Worm (Caenorhabditis elegans) whole organism, L3 larva: ENCODE results near the gene R10F2.4.
A peak's percentile ranks its signal among the peaks of the same experiment; 100 is the strongest.

Source experiments
- ZK546.5 ChIP-seq: sonication (generic microtip); optimal IDR thresholded peaks from 2 replicates; lab custom pipeline; 2017; ENCODE audit warnings: missing biosample characterization, missing genetic modification characterization
- aly-2 ChIP-seq: fragments of 150-350 bp; optimal IDR thresholded peaks from 2 replicates; lab custom pipeline; 2014; ENCODE audit warnings: missing biosample characterization, missing genetic modification characterization
- ama-1 ChIP-seq: fragments of 150-350 bp; optimal IDR thresholded peaks from 2 replicates; lab custom pipeline; 2018
- ceh-16 ChIP-seq: sonication (generic microtip); optimal IDR thresholded peaks from 2 replicates; lab custom pipeline; 2017; ENCODE audit warnings: missing biosample characterization, missing genetic modification characterization
- ceh-28 ChIP-seq: fragments of 150-350 bp; optimal IDR thresholded peaks from 2 replicates; lab custom pipeline; 2014; ENCODE audit warnings: missing biosample characterization, missing genetic modification reagents, missing genetic modification characterization
- ceh-9 ChIP-seq: sonication (generic microtip); optimal IDR thresholded peaks from 2 replicates; lab custom pipeline; 2018; ENCODE audit warnings: missing biosample characterization, missing genetic modification characterization
- daf-12 ChIP-seq: fragments of 150-350 bp; optimal IDR thresholded peaks from 2 replicates; lab custom pipeline; 2014; ENCODE audit warnings: missing biosample characterization, missing genetic modification reagents, missing genetic modification characterization
- egl-27 ChIP-seq: sonication (generic microtip); optimal IDR thresholded peaks from 4 replicates; lab custom pipeline; 2017; ENCODE audit warnings: missing biosample characterization, missing genetic modification reagents, missing genetic modification characterization
- elt-1 ChIP-seq: fragments of 150-350 bp; optimal IDR thresholded peaks from 2 replicates; lab custom pipeline; 2014; ENCODE audit warnings: missing biosample characterization, missing genetic modification characterization
- elt-3 ChIP-seq, 3 experiments: fragments of 150-350 bp in 1 of 3; sonication (generic microtip) in 2 of 3; optimal IDR thresholded peaks; 2 replicates in 2 of 3; 4 replicates in 1 of 3; lab custom pipeline; 2014 to 2017; ENCODE audit warnings: missing biosample characterization in 3 of 3, missing genetic modification characterization in 3 of 3
- fkh-10 ChIP-seq: sonication (generic microtip); optimal IDR thresholded peaks from 2 replicates; lab custom pipeline; 2017; ENCODE audit warnings: missing biosample characterization, missing genetic modification reagents, missing genetic modification characterization
- fkh-2 ChIP-seq: fragments of 150-350 bp; optimal IDR thresholded peaks from 2 replicates; lab custom pipeline; 2014; ENCODE audit warnings: missing biosample characterization, missing genetic modification reagents, missing genetic modification characterization
- fos-1 ChIP-seq: fragments of 150-350 bp; optimal IDR thresholded peaks from 2 replicates; lab custom pipeline; 2014; ENCODE audit warnings: missing biosample characterization, missing genetic modification characterization
- hmg-11 ChIP-seq: sonication (generic microtip); optimal IDR thresholded peaks from 2 replicates; lab custom pipeline; 2016; ENCODE audit warnings: missing genetic modification characterization, missing compliant biosample characterization
- jun-1 ChIP-seq: fragments of 150-350 bp; optimal IDR thresholded peaks from 2 replicates; lab custom pipeline; 2014; ENCODE audit warnings: missing biosample characterization, missing genetic modification reagents, missing genetic modification characterization
- lin-15B ChIP-seq: fragments of 150-350 bp; optimal IDR thresholded peaks from 2 replicates; lab custom pipeline; 2014; ENCODE audit warnings: missing biosample characterization, missing genetic modification characterization
- lin-39 ChIP-seq: fragments of 150-350 bp; optimal IDR thresholded peaks from 2 replicates; lab custom pipeline; 2018; ENCODE audit warnings: missing biosample characterization, missing genetic modification reagents, missing genetic modification characterization
- lsy-12 ChIP-seq: sonication (generic microtip); optimal IDR thresholded peaks from 2 replicates; lab custom pipeline; 2016; ENCODE audit warnings: mild to moderate bottlenecking, missing genetic modification characterization, missing compliant biosample characterization
- mdl-1 ChIP-seq: fragments of 150-350 bp; optimal IDR thresholded peaks from 2 replicates; lab custom pipeline; 2014; ENCODE audit warnings: missing biosample characterization, missing genetic modification characterization
- nfya-1 ChIP-seq: sonication (generic microtip); optimal IDR thresholded peaks from 2 replicates; lab custom pipeline; 2017; ENCODE audit warnings: missing genetic modification characterization, mild to moderate bottlenecking, missing compliant biosample characterization, antibody characterized with exemption, moderate library complexity; ENCODE audit not compliant: insufficient read depth
- nhr-11 ChIP-seq: fragments of 150-350 bp; optimal IDR thresholded peaks from 2 replicates; lab custom pipeline; 2014; ENCODE audit warnings: missing biosample characterization, missing genetic modification characterization
- nhr-12 ChIP-seq: fragments of 150-350 bp; optimal IDR thresholded peaks from 2 replicates; lab custom pipeline; 2014; ENCODE audit warnings: missing biosample characterization, missing genetic modification characterization
- nhr-237 ChIP-seq: fragments of 150-350 bp; optimal IDR thresholded peaks from 2 replicates; lab custom pipeline; 2014; ENCODE audit warnings: missing biosample characterization, missing genetic modification characterization
- nhr-25 ChIP-seq: sonication (generic microtip); optimal IDR thresholded peaks from 2 replicates; lab custom pipeline; 2017; ENCODE audit warnings: missing biosample characterization, missing genetic modification characterization
- nhr-28 ChIP-seq: fragments of 150-350 bp; optimal IDR thresholded peaks from 2 replicates; lab custom pipeline; 2014; ENCODE audit warnings: missing biosample characterization, missing genetic modification characterization
- nhr-76 ChIP-seq: fragments of 150-350 bp; sonication (generic microtip); optimal IDR thresholded peaks from 5 replicates; lab custom pipeline; 2014; ENCODE audit warnings: missing biosample characterization, missing genetic modification characterization
- nhr-77 ChIP-seq: fragments of 150-350 bp; optimal IDR thresholded peaks from 2 replicates; lab custom pipeline; 2014; ENCODE audit warnings: missing biosample characterization, missing genetic modification characterization
- pqm-1 ChIP-seq: fragments of 150-350 bp; optimal IDR thresholded peaks from 2 replicates; lab custom pipeline; 2017; ENCODE audit warnings: missing biosample characterization, missing genetic modification characterization, inconsistent platforms
- sea-2 ChIP-seq: fragments of 150-350 bp; sonication (generic microtip); optimal IDR thresholded peaks from 4 replicates; lab custom pipeline; 2014; ENCODE audit warnings: missing biosample characterization, missing genetic modification reagents, missing genetic modification characterization
- skn-1 ChIP-seq: fragments of 150-350 bp; optimal IDR thresholded peaks from 2 replicates; lab custom pipeline; 2014; ENCODE audit warnings: missing biosample characterization, missing genetic modification characterization
- snpc-4 ChIP-seq: fragments of 150-350 bp; optimal IDR thresholded peaks from 2 replicates; lab custom pipeline; 2014; ENCODE audit warnings: missing biosample characterization, missing genetic modification characterization
- unc-39 ChIP-seq: sonication (generic microtip); optimal IDR thresholded peaks from 4 replicates; lab custom pipeline; 2017; ENCODE audit warnings: missing biosample characterization, missing genetic modification characterization
- unc-62 ChIP-seq: fragments of 150-350 bp; sonication (generic microtip); optimal IDR thresholded peaks from 4 replicates; lab custom pipeline; 2014; ENCODE audit warnings: missing biosample characterization, missing genetic modification reagents, missing genetic modification characterization
- ztf-11 ChIP-seq: fragments of 150-350 bp; optimal IDR thresholded peaks from 2 replicates; lab custom pipeline; 2014; ENCODE audit warnings: missing biosample characterization, missing genetic modification characterization
- ztf-4 ChIP-seq: fragments of 150-350 bp; optimal IDR thresholded peaks from 2 replicates; lab custom pipeline; 2014; ENCODE audit warnings: missing biosample characterization, missing genetic modification characterization

R10F2.4 gene

DNA sequence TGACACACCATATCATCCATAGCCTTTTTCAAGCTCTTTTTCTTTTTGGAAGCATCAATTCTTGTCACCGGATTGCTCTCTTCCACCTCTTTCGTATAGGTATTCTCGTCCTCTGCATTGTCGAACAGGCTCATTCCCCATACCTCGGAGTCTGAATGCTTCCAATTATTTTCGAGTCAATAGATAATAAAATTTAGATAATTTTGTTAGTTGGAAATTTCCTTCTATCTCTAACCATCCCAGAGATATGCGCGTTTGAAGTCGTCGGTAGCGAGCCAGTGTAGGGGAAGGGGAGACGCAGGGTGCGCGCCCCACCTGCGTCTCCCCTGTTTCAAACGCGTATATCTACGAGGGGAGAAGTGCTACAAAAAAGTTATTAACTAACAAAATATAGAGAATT is 2.0 kb downstream of the R10F2.4 start:
- TF ChIP-seq ZK546.5 (no peak), fkh-2 (tag; lab: Kevin White, UChicago) (no peak)

DNA sequence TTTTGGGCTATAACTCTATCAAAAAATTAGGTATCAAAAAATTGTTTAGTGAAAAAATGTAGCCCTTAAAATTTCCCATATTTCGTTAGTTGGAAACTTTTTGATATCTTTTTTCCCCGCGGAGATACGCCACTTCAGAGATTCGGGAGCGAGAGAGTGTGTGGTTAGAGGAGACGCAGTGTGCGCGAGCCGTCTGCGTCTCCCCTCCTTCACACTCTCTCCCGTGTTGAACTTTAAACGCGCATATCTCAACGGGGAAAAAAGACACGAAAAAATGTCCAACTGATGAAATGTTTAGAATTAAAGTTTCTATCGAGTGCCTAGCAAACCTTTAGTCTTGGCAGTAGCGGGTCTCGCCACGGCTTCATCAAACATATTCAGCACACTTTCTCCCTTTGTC is 2.6 kb downstream of the R10F2.4 start:
- TF ChIP-seq fkh-10 = no peak
- no peak for TF ChIP-seq jun-1
- TF ChIP-seq lsy-12 = no peak
- no peak for TF ChIP-seq unc-39 (tag; lab: Kevin White, UChicago)
- TF ChIP-seq nhr-76 = no peak
- no peak for TF ChIP-seq ama-1 (lab: Kevin White, UChicago)
- no peak for TF ChIP-seq lin-15B (tag; lab: Kevin White, UChicago)

DNA sequence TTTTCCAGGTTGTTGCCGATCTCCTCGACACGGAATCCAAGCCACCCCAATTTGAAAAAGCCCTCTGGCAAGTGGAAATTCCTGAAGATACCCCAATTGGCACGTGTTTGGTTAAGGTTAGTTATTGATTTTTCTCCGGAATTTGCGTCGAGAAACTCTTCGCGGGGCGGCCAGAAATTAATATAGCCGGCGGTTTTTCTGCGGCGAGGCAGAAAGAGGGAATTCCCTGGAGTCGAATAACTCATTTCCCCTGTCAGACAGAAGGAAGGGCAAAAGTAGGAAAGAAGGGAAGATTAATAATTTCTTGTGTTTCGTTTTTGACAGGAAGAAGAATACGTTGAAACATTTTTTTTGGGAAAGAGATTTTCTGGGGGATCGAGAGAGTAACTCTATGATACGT is 4.3 kb downstream of the R10F2.4 start:
- no peak for TF ChIP-seq fos-1
- TF ChIP-seq ceh-28 (tag; lab: Kevin White, UChicago) = no peak
- TF ChIP-seq nhr-28 (tag; lab: Kevin White, UChicago) = no peak
- no peak for TF ChIP-seq daf-12
- TF ChIP-seq egl-27 = no peak
- TF ChIP-seq, all 47 proteins: peak for 0

DNA sequence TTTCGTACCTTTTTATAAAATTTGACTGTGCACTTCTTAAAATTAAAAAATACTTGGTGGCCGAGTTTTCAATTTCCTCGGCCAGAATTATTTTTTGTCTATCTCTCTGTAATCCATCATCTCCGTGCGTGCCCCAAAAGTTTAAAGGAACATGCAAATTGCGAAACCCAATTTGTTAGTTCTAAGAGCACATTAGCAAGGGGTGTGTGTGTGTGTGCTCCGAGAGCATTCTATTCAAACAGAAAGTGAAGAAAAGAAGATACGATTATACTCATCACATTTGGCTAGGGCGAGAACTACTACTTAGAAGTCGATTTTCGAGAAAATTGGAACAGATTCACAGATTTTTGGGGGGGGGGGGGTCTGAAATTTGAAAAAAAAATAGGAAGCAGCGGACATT is 8.9 kb downstream of the R10F2.4 start:
- TF ChIP-seq nfya-1 = peak; percentile 29
- peak; percentile 72 for TF ChIP-seq fkh-10
- no peak for TF ChIP-seq nhr-11 (tag; lab: Kevin White, UChicago)
- TF ChIP-seq nhr-12 = no peak
- no peak for TF ChIP-seq daf-12
- no peak for TF ChIP-seq ztf-4 (tag; lab: Kevin White, UChicago)
- no peak for TF ChIP-seq unc-62 (GFP tag; lab: Kevin White, UChicago)

DNA sequence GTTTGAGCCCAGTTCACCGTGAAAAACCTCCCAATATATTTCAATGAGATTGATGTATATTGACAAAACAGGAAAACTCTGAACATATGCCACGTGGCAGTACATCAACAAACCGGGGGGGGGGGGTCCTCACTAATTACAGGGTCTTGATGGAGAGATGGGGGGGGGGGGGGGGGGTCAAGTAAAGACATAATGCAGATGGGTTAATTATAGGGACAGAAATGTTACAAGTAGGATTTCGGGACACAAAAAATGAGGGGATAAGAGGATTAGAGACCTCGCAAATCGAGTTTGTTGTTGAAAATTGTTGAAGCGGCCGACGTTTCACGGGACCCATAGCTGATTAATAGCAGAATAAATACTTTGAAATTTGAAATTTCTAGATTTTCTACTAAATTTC is 10.0 kb downstream of the R10F2.4 start:
- TF ChIP-seq mdl-1 (tag; lab: Kevin White, UChicago) (no peak), unc-62 (GFP tag; lab: Kevin White, UChicago) (no peak), elt-1 (tag; lab: Kevin White, UChicago) (no peak), hmg-11 (tag; lab: Kevin White, UChicago) (no peak), nhr-11 (tag; lab: Kevin White, UChicago) (no peak), nhr-77 (tag; lab: Kevin White, UChicago) (no peak), ama-1 (lab: Kevin White, UChicago) (no peak), elt-3 (tag; optimal IDR thresholded peaks at IDR 0.05; lab: Kevin White, UChicago) (no peak), lin-39 (tag; lab: Kevin White, UChicago) (no peak), fos-1 (no peak), ztf-4 (tag; lab: Kevin White, UChicago) (no peak), daf-12 (no peak), fkh-10 (no peak), nhr-237 (no peak), pqm-1 (tag; lab: Kevin White, UChicago) (no peak), nfya-1 (no peak), nhr-25 (tag; lab: Kevin White, UChicago) (no peak), snpc-4 (tag; lab: Kevin White, UChicago) (no peak), nhr-12 (no peak)

DNA sequence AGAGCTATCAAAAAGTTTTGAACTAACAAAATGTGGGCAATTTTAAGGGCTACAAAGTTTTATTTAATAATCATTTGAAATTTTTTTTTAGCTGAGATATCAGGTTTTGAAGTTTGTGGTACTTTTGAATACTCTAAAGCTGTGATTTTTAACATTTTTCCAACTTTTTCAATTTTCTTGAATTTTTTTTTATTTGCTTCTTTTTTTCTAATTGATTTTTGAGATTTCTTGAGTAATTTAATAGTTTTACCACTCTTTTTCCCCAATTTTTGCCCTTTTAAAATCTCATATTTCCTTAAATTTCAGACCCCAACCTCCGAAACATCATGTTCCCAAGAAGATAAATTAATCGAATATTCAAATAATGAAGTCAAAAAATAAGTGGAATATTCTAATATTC is 12.3 kb downstream of the R10F2.4 start, which contains the start of gene cdh-1:
TSS of gene cdh-1 (plus strand) at position 301 of the 400 bp plus-strand sequence.
- no peak for TF ChIP-seq skn-1 (tag; lab: Kevin White, UChicago)
- TF ChIP-seq ztf-4 (tag; lab: Kevin White, UChicago) = no peak
- TF ChIP-seq lin-15B (tag; lab: Kevin White, UChicago) = no peak
- TF ChIP-seq ceh-9 (tag; lab: Kevin White, UChicago) = no peak
- no peak for TF ChIP-seq snpc-4 (tag; lab: Kevin White, UChicago)
- TF ChIP-seq sea-2 (GFP tag; lab: Kevin White, UChicago) = no peak
- TF ChIP-seq ceh-28 (tag; lab: Kevin White, UChicago) = no peak
- no peak for TF ChIP-seq nhr-77 (tag; lab: Kevin White, UChicago)
- no peak for TF ChIP-seq ztf-11 (tag; lab: Kevin White, UChicago)
- TF ChIP-seq nhr-11 (tag; lab: Kevin White, UChicago) = no peak
- no peak for TF ChIP-seq ceh-16 (tag; lab: Kevin White, UChicago)
- no peak for TF ChIP-seq aly-2
- TF ChIP-seq, all 47 proteins: peak for 0
